Worm (Caenorhabditis elegans): ENCODE results near the gene rsp-3.
A peak's percentile ranks its signal among the peaks of the same experiment; 100 is the strongest.

The rsp-3 gene

ce11 chrIII:12687382-12687781 lies 340 bp downstream of the rsp-3 start:
- TF ChIP-seq flt-1 (GFP tag; IDR thresholded peaks at IDR 0.05) (peak; percentile 63; the same call in 1 of the 2 replicates), klf-2 (GFP tag; conservative IDR thresholded peaks at IDR 0.05) (no peak), med-1 (GFP tag; optimal IDR thresholded peaks at IDR 0.05; ENCODE audit: insufficient read depth) (no peak), T22C8.4 (GFP tag; IDR thresholded peaks at IDR 0.05) (no peak), ztf-29 (GFP tag; IDR thresholded peaks at IDR 0.05) (no peak), ztf-23 (GFP tag; IDR thresholded peaks at IDR 0.05) (no peak), ref-1 (GFP tag; conservative IDR thresholded peaks at IDR 0.05) (no peak), cog-1 (tag; optimal IDR thresholded peaks at IDR 0.05) (no peak), tab-1 (GFP tag; IDR thresholded peaks at IDR 0.05) (no peak)

- TF ChIP-seq flt-1 (GFP tag; IDR thresholded peaks at IDR 0.05) (0 out of 2 replicates have a peak, but pooled peaks have one; percentile 24), ztf-29 (GFP tag; IDR thresholded peaks at IDR 0.05) (no peak), cog-1 (tag; optimal IDR thresholded peaks at IDR 0.05) (no peak), klf-2 (GFP tag; conservative IDR thresholded peaks at IDR 0.05) (no peak)
Measured at ce11 chrIII:12686457-12687250, 1.1 kb downstream of the rsp-3 start.

DNA sequence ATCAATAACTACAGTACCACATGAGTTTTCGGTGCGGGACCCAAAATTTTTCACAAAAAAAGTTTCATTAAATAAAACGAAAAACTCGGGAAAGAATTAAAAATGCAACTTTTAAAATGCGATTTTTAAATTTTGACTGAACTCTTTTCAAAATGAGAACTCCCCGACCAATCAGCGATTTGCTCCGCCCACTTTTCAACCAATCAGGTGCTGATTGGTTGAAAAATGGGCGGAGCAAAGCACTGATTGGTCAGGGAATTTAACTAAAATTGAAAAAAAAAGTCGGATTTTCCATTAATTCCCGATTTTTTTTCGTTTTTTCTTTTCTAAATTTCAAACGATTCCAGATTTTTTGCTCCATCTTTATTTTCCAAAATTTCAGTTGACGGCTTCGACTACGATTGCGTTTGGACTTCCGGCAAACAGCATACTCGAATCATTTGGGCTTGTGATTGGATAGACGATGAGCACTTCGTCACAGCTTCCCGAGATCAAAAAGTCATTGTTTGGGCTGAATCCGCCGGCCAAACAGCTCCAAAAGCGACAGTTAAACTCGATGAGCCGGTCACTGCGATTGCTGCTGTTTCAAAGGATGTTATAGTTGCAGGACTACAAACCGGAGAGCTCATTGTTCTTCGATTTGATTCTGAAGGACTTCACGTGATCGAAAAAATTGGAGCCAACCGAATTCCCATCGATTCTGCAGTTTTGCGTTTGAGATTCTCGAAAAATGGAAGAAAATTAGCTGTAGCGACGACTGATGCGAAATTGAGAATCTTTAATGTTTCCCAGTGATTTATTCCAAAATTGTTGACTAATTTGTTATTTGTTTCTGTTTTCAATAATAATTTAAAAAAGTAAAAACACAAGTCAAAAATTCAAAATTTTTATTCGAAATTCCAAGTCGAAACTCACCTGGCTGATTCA lies 2.1 kb downstream of the rsp-3 start:
- TF ChIP-seq ztf-23 (GFP tag; IDR thresholded peaks at IDR 0.05): peak; percentile 48; the same call in 1 of the 2 replicates
- TF ChIP-seq med-1 (GFP tag; optimal IDR thresholded peaks at IDR 0.05; ENCODE audit: insufficient read depth): no peak

DNA sequence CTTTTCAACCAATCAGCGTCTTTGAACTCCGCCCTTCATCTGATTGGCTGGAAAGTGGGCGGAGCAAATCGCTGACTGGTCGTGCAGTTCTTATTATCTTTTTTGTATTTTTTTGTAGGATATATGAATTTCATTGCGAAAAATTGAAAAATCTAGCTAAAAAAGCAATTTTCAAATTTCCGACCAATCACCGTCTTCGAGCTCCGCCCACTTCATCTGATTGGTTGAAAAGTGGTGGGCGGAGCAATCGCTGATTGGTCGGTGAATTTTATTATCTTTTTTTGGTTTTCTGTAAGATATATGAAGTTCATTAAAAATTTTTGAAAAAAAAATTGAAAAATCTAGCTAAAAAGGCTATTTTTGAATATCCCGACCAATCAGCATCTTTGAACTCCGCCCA lies 7.5 kb downstream of the rsp-3 start:
- TF ChIP-seq T22C8.4 (GFP tag; IDR thresholded peaks at IDR 0.05) (no peak), cog-1 (tag; optimal IDR thresholded peaks at IDR 0.05) (no peak), flt-1 (GFP tag; IDR thresholded peaks at IDR 0.05) (no peak)

DNA sequence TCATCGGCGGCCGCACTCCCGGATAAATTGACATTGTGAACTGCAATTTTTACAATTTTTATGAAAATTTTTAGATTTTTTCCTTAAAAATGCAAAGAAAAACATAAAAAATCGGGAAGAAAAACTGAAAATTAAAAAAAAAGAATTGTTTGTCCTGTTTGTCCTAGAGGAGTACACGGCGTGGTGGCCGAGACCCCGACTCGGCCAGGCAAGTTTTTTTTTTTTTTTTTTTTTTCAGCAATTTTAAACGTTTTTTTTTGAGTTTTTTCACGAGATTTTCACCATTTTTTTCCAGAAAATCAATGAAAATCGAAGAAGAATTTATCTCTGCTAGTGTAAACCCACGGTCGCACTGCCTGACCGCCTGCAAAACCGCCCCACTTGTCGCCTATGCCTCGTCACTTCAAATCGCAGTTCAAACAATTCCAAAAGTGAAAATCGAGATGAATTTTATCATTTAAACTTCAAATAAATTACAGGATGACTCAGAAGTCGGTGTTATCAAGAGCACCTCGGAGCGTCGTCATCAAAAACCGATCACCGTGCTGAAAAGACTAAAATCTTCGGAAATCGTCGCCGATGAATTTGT lies 14.2 kb downstream of the rsp-3 start, which contains the start of the genes taf-7.2 and elpc-2:
Gene taf-7.2 (minus strand): TSS at position 42 of the 589 bp plus-strand sequence.
Gene elpc-2 (plus strand): TSS at position 296 of the 589 bp plus-strand sequence.
- TF ChIP-seq med-1 (GFP tag; optimal IDR thresholded peaks at IDR 0.05; ENCODE audit: insufficient read depth) (no peak), flt-1 (GFP tag; IDR thresholded peaks at IDR 0.05) (0 out of 2 replicates have a peak, but pooled peaks have one; percentile 21), ztf-23 (GFP tag; IDR thresholded peaks at IDR 0.05) (peak; percentile 69; the same call in 1 of the 2 replicates)

DNA sequence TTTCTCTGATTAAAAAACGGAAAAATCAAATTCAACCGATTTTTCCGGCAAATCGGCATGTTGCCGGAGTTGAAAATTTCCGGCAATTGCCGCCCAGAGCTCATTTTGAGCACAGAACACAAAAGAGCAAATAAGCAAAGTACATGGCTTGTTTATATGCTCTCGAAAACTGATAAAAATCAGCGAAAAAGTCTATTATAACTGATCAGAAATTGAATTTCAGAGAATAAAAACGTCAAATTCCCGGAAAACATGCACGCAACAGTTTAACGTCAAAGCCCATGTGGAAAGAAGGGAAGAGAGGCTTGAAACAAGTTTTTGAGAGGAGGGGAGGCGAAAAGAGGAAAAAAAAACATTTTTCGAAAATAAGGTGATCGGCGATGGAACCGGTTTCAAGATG lies 18.9 kb downstream of the rsp-3 start:
- no peak for TF ChIP-seq ztf-23 (GFP tag; IDR thresholded peaks at IDR 0.05)
- no peak for TF ChIP-seq ref-1 (GFP tag; conservative IDR thresholded peaks at IDR 0.05)
- TF ChIP-seq klf-2 (GFP tag; conservative IDR thresholded peaks at IDR 0.05): no peak
- no peak for TF ChIP-seq tab-1 (GFP tag; IDR thresholded peaks at IDR 0.05)
- no peak for TF ChIP-seq cog-1 (tag; optimal IDR thresholded peaks at IDR 0.05)
- no peak for TF ChIP-seq flt-1 (GFP tag; IDR thresholded peaks at IDR 0.05)
- TF ChIP-seq med-1 (GFP tag; optimal IDR thresholded peaks at IDR 0.05; ENCODE audit: insufficient read depth): no peak
- no peak for TF ChIP-seq ztf-29 (GFP tag; IDR thresholded peaks at IDR 0.05)

DNA sequence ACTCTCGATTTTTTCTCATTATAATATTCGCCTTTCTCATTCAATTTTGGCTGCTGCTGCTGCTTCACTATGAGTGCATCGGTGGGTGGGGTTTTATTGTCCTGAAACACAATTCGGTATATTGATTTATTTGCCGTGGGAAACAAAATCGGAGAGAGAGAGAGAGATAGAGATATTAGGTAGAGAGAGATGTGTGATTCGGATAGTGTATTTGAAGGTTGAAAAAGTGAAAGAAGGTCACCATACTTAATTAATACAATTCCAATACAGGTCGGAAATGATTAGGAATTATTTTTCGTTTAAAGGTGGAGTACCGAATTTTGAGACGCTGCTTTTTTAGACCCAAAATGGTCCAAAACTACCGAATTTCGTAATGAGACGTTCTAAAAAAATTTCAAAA lies 25.5 kb downstream of the rsp-3 start, which contains the start of gene tpst-1:
Gene tpst-1 (minus strand): TSS at position 101 of the 400 bp plus-strand sequence.
- TF ChIP-seq flt-1 (GFP tag; IDR thresholded peaks at IDR 0.05) (no peak), T22C8.4 (GFP tag; IDR thresholded peaks at IDR 0.05) (no peak), cog-1 (tag; optimal IDR thresholded peaks at IDR 0.05) (no peak), ztf-29 (GFP tag; IDR thresholded peaks at IDR 0.05) (no peak)

DNA sequence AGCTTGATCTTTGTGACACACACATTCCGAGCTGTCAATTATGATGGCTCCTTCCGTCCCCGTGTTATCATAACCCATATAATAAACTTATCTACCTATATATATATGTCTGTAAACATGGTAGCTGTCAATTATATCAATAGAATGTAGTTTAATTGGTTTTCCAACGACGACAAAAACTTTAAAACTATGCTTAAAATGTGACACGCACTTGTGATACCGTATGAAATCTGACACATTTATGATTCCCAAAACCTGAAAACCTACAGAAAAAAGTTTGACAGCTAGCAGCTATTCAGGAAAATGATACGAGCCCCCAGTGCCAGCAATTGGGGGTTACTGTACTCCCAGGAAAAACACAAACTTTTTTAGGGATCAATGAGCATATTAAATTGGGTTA lies 29.1 kb downstream of the rsp-3 start:
- TF ChIP-seq T22C8.4 (GFP tag; IDR thresholded peaks at IDR 0.05): no peak
- TF ChIP-seq flt-1 (GFP tag; IDR thresholded peaks at IDR 0.05): no peak
- no peak for TF ChIP-seq ztf-23 (GFP tag; IDR thresholded peaks at IDR 0.05)

DNA sequence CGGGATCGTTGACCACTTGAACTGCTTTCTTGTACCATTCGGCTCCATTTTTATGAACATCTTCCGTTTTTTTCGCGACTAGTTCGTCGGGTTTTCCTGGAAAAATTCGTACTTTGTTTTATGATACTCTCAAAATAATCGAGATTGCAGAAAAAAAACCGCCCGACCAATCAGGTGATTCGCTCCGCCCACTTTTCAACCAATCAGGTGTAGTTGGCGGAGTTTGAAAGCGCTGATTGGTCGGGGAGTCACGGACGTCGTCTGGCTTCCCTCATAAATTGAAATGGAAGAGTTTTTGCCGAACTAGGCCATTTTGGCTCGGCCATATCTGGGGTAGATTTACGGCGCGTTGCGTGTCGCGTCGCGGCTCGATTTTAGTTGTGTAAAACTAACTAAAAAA lies 35.1 kb downstream of the rsp-3 start:
- TF ChIP-seq ref-1 (GFP tag; conservative IDR thresholded peaks at IDR 0.05): no peak
- no peak for TF ChIP-seq med-1 (GFP tag; optimal IDR thresholded peaks at IDR 0.05; ENCODE audit: insufficient read depth)
- TF ChIP-seq tab-1 (GFP tag; IDR thresholded peaks at IDR 0.05): no peak
- no peak for TF ChIP-seq ztf-29 (GFP tag; IDR thresholded peaks at IDR 0.05)
- TF ChIP-seq flt-1 (GFP tag; IDR thresholded peaks at IDR 0.05): no peak
- TF ChIP-seq ztf-23 (GFP tag; IDR thresholded peaks at IDR 0.05): no peak
- TF ChIP-seq T22C8.4 (GFP tag; IDR thresholded peaks at IDR 0.05): no peak
- no peak for TF ChIP-seq cog-1 (tag; optimal IDR thresholded peaks at IDR 0.05)
- TF ChIP-seq klf-2 (GFP tag; conservative IDR thresholded peaks at IDR 0.05): no peak

- TF ChIP-seq med-1 (GFP tag; optimal IDR thresholded peaks at IDR 0.05; ENCODE audit: insufficient read depth) (no peak), klf-2 (GFP tag; conservative IDR thresholded peaks at IDR 0.05) (no peak), ztf-23 (GFP tag; IDR thresholded peaks at IDR 0.05) (no peak), ztf-29 (GFP tag; IDR thresholded peaks at IDR 0.05) (no peak), tab-1 (GFP tag; IDR thresholded peaks at IDR 0.05) (no peak), ref-1 (GFP tag; conservative IDR thresholded peaks at IDR 0.05) (no peak), flt-1 (GFP tag; IDR thresholded peaks at IDR 0.05) (no peak), cog-1 (tag; optimal IDR thresholded peaks at IDR 0.05) (no peak), T22C8.4 (GFP tag; IDR thresholded peaks at IDR 0.05) (no peak)
Measured at ce11 chrIII:12651946-12652345, 35.8 kb downstream of the rsp-3 start.
